Worm (Caenorhabditis elegans): ENCODE data around the gene col-156.

The col-156 gene

DNA sequence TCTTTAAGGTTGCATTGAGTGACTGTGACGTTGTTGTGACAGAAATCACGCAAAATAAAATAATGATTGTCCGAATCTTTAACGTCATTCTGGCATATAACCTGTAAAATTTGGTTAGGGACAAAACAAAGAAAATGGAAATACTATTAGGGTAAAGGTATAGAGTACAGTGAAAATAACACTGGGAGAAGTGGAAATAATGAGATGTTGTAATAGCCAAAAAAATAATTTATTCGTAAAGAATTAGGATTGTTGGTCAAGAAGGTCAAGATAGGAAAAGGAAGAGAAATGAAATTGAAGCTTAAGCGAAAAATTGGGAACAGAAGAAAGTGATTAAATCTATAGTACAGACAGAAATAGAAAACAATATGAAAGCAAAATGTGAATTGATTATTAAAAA, 35.1 kb downstream of the col-156 start, which contains the start of gene deg-3:
deg-3 (minus strand) TSS at position 101 of the 400 bp plus-strand sequence.
- TF ChIP-seq flt-1 (GFP tag; IDR thresholded peaks at IDR 0.05) (no peak), klf-2 (GFP tag; conservative IDR thresholded peaks at IDR 0.05) (no peak), ztf-29 (GFP tag; IDR thresholded peaks at IDR 0.05) (no peak), ztf-23 (GFP tag; IDR thresholded peaks at IDR 0.05) (no peak), tab-1 (GFP tag; IDR thresholded peaks at IDR 0.05) (no peak), cog-1 (tag; optimal IDR thresholded peaks at IDR 0.05) (no peak), T22C8.4 (GFP tag; IDR thresholded peaks at IDR 0.05) (no peak), ref-1 (GFP tag; conservative IDR thresholded peaks at IDR 0.05) (no peak), med-1 (GFP tag; optimal IDR thresholded peaks at IDR 0.05; ENCODE audit: insufficient read depth) (no peak)

DNA sequence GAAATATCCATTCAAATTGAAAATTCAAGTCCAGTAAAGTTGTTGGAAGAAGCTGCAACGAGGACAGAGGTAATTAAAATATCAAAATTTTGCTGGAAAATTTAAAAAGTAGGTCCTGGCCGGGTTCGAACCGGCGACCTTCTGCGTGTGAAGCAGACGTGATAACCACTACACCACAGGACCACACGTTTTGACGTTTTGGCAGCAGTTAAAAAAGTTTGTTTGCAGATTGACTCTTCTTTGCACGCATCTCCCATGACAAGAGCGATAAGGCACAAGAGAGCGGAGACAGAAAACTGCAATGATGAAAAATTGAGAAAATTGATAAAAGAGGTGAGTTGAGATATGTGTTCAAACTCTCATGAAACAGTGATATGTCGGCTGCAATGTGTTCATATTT, 38.0 kb downstream of the col-156 start:
- TF ChIP-seq tab-1 (GFP tag; IDR thresholded peaks at IDR 0.05) (no peak), ref-1 (GFP tag; conservative IDR thresholded peaks at IDR 0.05) (0 out of 2 replicates have a peak, but pooled peaks have one; percentile 32), ztf-23 (GFP tag; IDR thresholded peaks at IDR 0.05) (0 out of 2 replicates have a peak, but pooled peaks have one; percentile 20)

DNA sequence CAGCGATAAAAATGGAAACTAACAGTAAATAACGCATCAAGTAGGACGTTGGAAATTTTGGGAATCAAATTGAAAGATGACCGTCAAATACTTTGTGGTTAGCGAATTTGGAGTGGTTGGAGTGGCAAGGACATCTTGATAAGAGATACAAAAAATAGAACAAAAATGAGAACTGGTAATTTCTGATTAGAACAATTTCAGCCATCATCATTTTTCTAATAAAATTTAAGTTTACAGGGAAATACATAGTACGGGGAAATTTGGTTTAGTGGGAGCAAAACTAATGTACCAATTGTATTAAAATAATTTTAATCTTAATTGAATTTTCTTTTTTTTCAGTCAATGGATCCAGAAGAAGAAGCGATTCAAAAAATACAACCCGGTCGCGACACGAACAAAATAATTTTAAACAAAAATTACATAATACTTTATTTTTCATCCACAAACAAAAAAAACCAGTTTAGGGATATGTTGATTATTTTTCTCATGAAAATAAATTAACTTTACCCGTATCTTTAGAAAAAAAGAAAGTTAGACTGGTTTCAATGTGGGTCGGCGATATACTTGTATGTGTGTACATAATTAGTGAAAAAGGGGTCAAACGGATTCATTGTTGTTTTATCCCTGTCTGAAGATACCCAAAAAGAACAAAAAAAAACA, 39.1 kb downstream of the col-156 start, which contains the start of the genes K03B8.8 and grl-3:
K03B8.8 (minus strand) TSS at position 101 of the 660 bp plus-strand sequence.
grl-3 (plus strand) TSS at position 610 of the 660 bp plus-strand sequence.
- no peak for TF ChIP-seq cog-1 (tag; optimal IDR thresholded peaks at IDR 0.05)
- no peak for TF ChIP-seq ztf-23 (GFP tag; IDR thresholded peaks at IDR 0.05)
- no peak for TF ChIP-seq tab-1 (GFP tag; IDR thresholded peaks at IDR 0.05)
- TF ChIP-seq ref-1 (GFP tag; conservative IDR thresholded peaks at IDR 0.05): no peak
- no peak for TF ChIP-seq T22C8.4 (GFP tag; IDR thresholded peaks at IDR 0.05)
- no peak for TF ChIP-seq klf-2 (GFP tag; conservative IDR thresholded peaks at IDR 0.05)
- no peak for TF ChIP-seq med-1 (GFP tag; optimal IDR thresholded peaks at IDR 0.05; ENCODE audit: insufficient read depth)

DNA sequence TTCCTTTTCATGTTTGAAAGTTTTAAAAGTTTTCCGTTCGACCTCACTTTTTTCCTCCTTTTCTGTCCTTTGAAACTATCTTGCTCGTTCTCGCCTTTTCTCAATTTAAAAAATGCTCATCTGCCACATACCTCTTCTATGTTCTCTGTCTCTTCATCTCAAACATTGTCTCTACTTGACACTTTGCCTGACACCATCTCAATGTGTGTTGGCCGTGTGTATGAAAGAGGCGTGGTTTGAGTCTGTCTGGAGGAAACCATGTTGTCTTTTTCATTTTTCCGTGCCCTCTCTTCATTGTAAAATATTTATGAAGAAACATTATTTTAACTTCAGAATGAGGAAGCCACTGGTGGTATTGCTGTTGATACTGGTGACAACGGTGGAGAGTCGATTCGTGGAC, 42.9 kb downstream of the col-156 start, which contains the start of gene K03B8.6:
K03B8.6 (plus strand) TSS at position 334 of the 400 bp plus-strand sequence.
- TF ChIP-seq cog-1 (tag; optimal IDR thresholded peaks at IDR 0.05) (no peak), T22C8.4 (GFP tag; IDR thresholded peaks at IDR 0.05) (no peak), ref-1 (GFP tag; conservative IDR thresholded peaks at IDR 0.05) (no peak), flt-1 (GFP tag; IDR thresholded peaks at IDR 0.05) (no peak), tab-1 (GFP tag; IDR thresholded peaks at IDR 0.05) (no peak), klf-2 (GFP tag; conservative IDR thresholded peaks at IDR 0.05) (no peak), ztf-29 (GFP tag; IDR thresholded peaks at IDR 0.05) (no peak), med-1 (GFP tag; optimal IDR thresholded peaks at IDR 0.05; ENCODE audit: insufficient read depth) (no peak), ztf-23 (GFP tag; IDR thresholded peaks at IDR 0.05) (no peak)

DNA sequence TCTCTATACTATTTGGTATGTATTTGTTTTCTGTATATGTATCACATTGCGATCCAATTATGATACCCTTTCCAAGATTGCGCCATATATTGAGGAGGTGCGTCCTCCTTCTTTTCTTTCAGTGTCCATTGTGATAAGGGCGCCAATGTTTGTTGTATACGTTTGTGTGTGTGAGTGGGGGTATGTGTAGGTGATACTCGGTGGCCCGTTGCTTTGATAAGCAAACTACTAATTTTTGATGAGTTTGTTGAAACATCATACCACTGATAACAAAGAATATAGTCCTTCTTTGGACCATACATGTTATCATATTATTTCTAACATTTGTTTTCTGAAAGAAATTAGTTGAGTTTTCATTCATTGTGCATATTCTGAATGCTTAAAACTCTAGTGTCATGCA, 46.5 kb downstream of the col-156 start:
- TF ChIP-seq klf-2 (GFP tag; conservative IDR thresholded peaks at IDR 0.05) (no peak), med-1 (GFP tag; optimal IDR thresholded peaks at IDR 0.05; ENCODE audit: insufficient read depth) (no peak), ref-1 (GFP tag; conservative IDR thresholded peaks at IDR 0.05) (no peak), flt-1 (GFP tag; IDR thresholded peaks at IDR 0.05) (no peak), ztf-29 (GFP tag; IDR thresholded peaks at IDR 0.05) (no peak), tab-1 (GFP tag; IDR thresholded peaks at IDR 0.05) (no peak), ztf-23 (GFP tag; IDR thresholded peaks at IDR 0.05) (no peak), T22C8.4 (GFP tag; IDR thresholded peaks at IDR 0.05) (no peak), cog-1 (tag; optimal IDR thresholded peaks at IDR 0.05) (no peak)

DNA sequence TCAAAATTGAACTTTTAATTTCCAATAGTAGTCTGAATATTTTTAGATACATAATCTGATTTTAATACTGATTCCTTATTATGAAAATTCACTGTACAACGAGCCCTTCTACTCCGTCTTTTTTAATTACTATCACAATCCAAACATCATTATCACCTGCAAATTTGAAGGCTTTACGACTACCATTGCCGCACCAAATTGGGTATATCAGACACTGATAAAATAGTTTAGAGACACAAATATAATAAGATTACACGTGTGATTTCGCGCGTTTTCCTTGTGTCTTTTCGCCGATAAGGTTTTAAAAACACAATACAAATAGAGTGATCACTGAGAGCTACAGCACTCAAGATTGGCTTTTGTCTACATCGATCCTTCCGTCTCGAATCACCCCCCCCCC, 47.1 kb downstream of the col-156 start:
- TF ChIP-seq T22C8.4 (GFP tag; IDR thresholded peaks at IDR 0.05) (no peak), cog-1 (tag; optimal IDR thresholded peaks at IDR 0.05) (no peak)

DNA sequence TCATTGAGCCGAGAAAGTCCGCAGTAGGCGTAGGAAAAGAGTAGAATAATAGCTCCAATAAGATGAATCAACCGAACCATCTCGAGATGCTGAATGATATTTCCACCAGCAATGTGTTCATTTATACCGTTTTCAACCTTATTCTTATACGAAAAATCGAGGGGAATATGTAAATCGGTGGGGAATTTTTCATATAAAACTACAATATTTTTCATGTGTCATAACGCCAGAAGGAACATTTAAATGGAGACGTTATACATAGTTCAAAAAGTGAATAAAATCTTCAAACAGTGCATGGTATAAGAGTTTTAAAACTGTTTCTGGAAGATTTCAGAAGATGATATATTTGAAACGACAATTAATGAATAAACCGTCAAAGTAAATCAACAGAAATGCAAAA, 47.5 kb downstream of the col-156 start, which contains the start of gene nas-19:
nas-19 (minus strand) TSS at position 101 of the 400 bp plus-strand sequence.
- no peak for TF ChIP-seq ztf-29 (GFP tag; IDR thresholded peaks at IDR 0.05)
- no peak for TF ChIP-seq klf-2 (GFP tag; conservative IDR thresholded peaks at IDR 0.05)
- TF ChIP-seq ref-1 (GFP tag; conservative IDR thresholded peaks at IDR 0.05): no peak
- no peak for TF ChIP-seq tab-1 (GFP tag; IDR thresholded peaks at IDR 0.05)
- TF ChIP-seq cog-1 (tag; optimal IDR thresholded peaks at IDR 0.05): no peak
- no peak for TF ChIP-seq med-1 (GFP tag; optimal IDR thresholded peaks at IDR 0.05; ENCODE audit: insufficient read depth)
- TF ChIP-seq ztf-23 (GFP tag; IDR thresholded peaks at IDR 0.05): no peak
- no peak for TF ChIP-seq flt-1 (GFP tag; IDR thresholded peaks at IDR 0.05)
- no peak for TF ChIP-seq T22C8.4 (GFP tag; IDR thresholded peaks at IDR 0.05)

All from whole organism, midembryonic.